Fruit fly (Drosophila melanogaster) whole organism, embryonic: Measurements from ENCODE around the gene Ugt35D1.

ENCODE experiments used
- BtbVII ChIP-seq: fragments of 200-800 bp; sonication (Bioruptor generic); optimal IDR thresholded peaks from 3 replicates; lab custom pipeline; 2017; ENCODE audit warnings: missing biosample characterization, mild to moderate bottlenecking, missing genetic modification characterization
- CG10431 ChIP-seq: fragments of 200-800 bp; sonication (Bioruptor generic); optimal IDR thresholded peaks from 3 replicates; lab custom pipeline; 2018; ENCODE audit warnings: missing biosample characterization, mild to moderate bottlenecking, missing genetic modification characterization
- CG11560 ChIP-seq: fragments of 200-800 bp; sonication (Bioruptor generic); IDR thresholded peaks from 3 replicates; pipeline ENCODE4 v1.3.6; 2022; ENCODE audit warnings: missing biosample characterization, missing genetic modification characterization
- CG11696 ChIP-seq: fragments of 200-800 bp; sonication (Bioruptor generic); IDR thresholded peaks from 2 replicates; pipeline ENCODE4 v1.3.6; 2022; ENCODE audit warnings: missing biosample characterization, missing genetic modification characterization
- CG12155 ChIP-seq: fragments of 200-800 bp; sonication (Bioruptor generic); optimal IDR thresholded peaks from 3 replicates; lab custom pipeline; 2016; ENCODE audit warnings: missing biosample characterization, missing genetic modification characterization
- CG1233 ChIP-seq: fragments of 200-800 bp; sonication (Bioruptor generic); optimal IDR thresholded peaks from 4 replicates; lab custom pipeline; 2018; ENCODE audit warnings: missing biosample characterization, mild to moderate bottlenecking, missing genetic modification characterization
- CG13894 ChIP-seq: fragments of 200-800 bp; sonication (Bioruptor generic); optimal IDR thresholded peaks from 3 replicates; lab custom pipeline; 2018; ENCODE audit warnings: missing biosample characterization, mild to moderate bottlenecking, missing genetic modification characterization, moderate library complexity
- CG14965 ChIP-seq: fragments of 200-800 bp; sonication (Bioruptor generic); optimal IDR thresholded peaks from 2 replicates; lab custom pipeline; 2016; ENCODE audit warnings: missing biosample characterization, missing genetic modification characterization, borderline replicate concordance
- CG1529 ChIP-seq: fragments of 200-800 bp; sonication (Bioruptor generic); optimal IDR thresholded peaks from 3 replicates; lab custom pipeline; 2018; ENCODE audit warnings: missing biosample characterization, missing genetic modification characterization
- CG17385 ChIP-seq: fragments of 200-800 bp; sonication (Bioruptor generic); optimal IDR thresholded peaks from 3 replicates; lab custom pipeline; 2018; ENCODE audit warnings: missing biosample characterization, mild to moderate bottlenecking, missing genetic modification characterization
- CG18599 ChIP-seq: fragments of 200-800 bp; sonication (Bioruptor generic); optimal IDR thresholded peaks from 3 replicates; lab custom pipeline; 2017; ENCODE audit warnings: missing biosample characterization, missing genetic modification characterization, mild to moderate bottlenecking, moderate library complexity, missing genetic modification reagents
- CG2199 ChIP-seq: fragments of 200-800 bp; sonication (Bioruptor generic); IDR thresholded peaks from 3 replicates; pipeline ENCODE4 v1.3.6; 2022; ENCODE audit warnings: missing biosample characterization, missing genetic modification characterization
- CG2678 ChIP-seq: fragments of 200-800 bp; sonication (Bioruptor generic); optimal IDR thresholded peaks from 3 replicates; lab custom pipeline; 2019; ENCODE audit warnings: missing biosample characterization, mild to moderate bottlenecking, missing genetic modification characterization, moderate library complexity
- CG3065 ChIP-seq: fragments of 200-800 bp; sonication (Bioruptor generic); optimal IDR thresholded peaks from 2 replicates; lab custom pipeline; 2016; ENCODE audit warnings: missing biosample characterization, missing genetic modification characterization
- CG3995 ChIP-seq: fragments of 200-800 bp; sonication (Bioruptor generic); optimal IDR thresholded peaks from 3 replicates; lab custom pipeline; 2016; ENCODE audit warnings: missing biosample characterization, missing genetic modification characterization
- CG4282 ChIP-seq: fragments of 200-800 bp; sonication (Bioruptor generic); optimal IDR thresholded peaks from 2 replicates; lab custom pipeline; 2016; ENCODE audit warnings: missing biosample characterization, missing genetic modification characterization
- CG4854 ChIP-seq: fragments of 200-800 bp; sonication (Bioruptor generic); optimal IDR thresholded peaks from 2 replicates; lab custom pipeline; 2016; ENCODE audit warnings: missing biosample characterization, missing genetic modification characterization, inconsistent platforms
- CG5245 ChIP-seq: fragments of 200-800 bp; sonication (Bioruptor generic); optimal IDR thresholded peaks from 3 replicates; lab custom pipeline; 2016; ENCODE audit warnings: missing biosample characterization, missing genetic modification characterization
- CG8359 ChIP-seq: fragments of 200-800 bp; sonication (Bioruptor generic); optimal IDR thresholded peaks from 2 replicates; lab custom pipeline; 2017; ENCODE audit warnings: missing biosample characterization, mild to moderate bottlenecking, missing genetic modification characterization, borderline replicate concordance
- CG8388 ChIP-seq: fragments of 200-800 bp; sonication (Bioruptor generic); optimal IDR thresholded peaks from 2 replicates; lab custom pipeline; 2019; ENCODE audit warnings: missing biosample characterization, mild to moderate bottlenecking, missing genetic modification characterization, moderate library complexity
- CG9215 ChIP-seq: fragments of 200-800 bp; sonication (Bioruptor generic); IDR thresholded peaks from 2 replicates; pipeline ENCODE4 v1.3.6; 2022; ENCODE audit warnings: missing biosample characterization, missing genetic modification characterization
- CG9817 ChIP-seq: fragments of 200-800 bp; sonication (Bioruptor generic); optimal IDR thresholded peaks from 2 replicates; lab custom pipeline; 2018; ENCODE audit warnings: missing biosample characterization, mild to moderate bottlenecking, missing genetic modification characterization, moderate library complexity
- Ets97D ChIP-seq: fragments of 200-800 bp; sonication (Bioruptor generic); optimal IDR thresholded peaks from 3 replicates; lab custom pipeline; 2016; ENCODE audit warnings: missing biosample characterization, missing genetic modification characterization
- HLH4C ChIP-seq: fragments of 200-800 bp; sonication (Bioruptor generic); IDR thresholded peaks from 3 replicates; pipeline ENCODE4 v1.3.6; 2022; ENCODE audit warnings: missing biosample characterization, missing genetic modification characterization; ENCODE audit not compliant: partially characterized antibody
- Hmr ChIP-seq: fragments of 200-800 bp; sonication (Bioruptor generic); optimal IDR thresholded peaks from 3 replicates; lab custom pipeline; 2017; ENCODE audit warnings: mild to moderate bottlenecking, missing biosample characterization, missing genetic modification reagents, missing genetic modification characterization
- Lhr ChIP-seq: fragments of 200-800 bp; sonication (Bioruptor generic); optimal IDR thresholded peaks from 3 replicates; lab custom pipeline; 2017; ENCODE audit warnings: mild to moderate bottlenecking, missing biosample characterization, missing genetic modification reagents, missing genetic modification characterization
- Lim3 ChIP-seq: fragments of 200-800 bp; sonication (Bioruptor generic); IDR thresholded peaks from 2 replicates; pipeline ENCODE4 v1.3.6; 2022; ENCODE audit warnings: missing biosample characterization, missing genetic modification characterization
- MBD-R2 ChIP-seq: fragments of 200-800 bp; sonication (Bioruptor generic); IDR thresholded peaks from 2 replicates; pipeline ENCODE4 v1.3.6; 2022; ENCODE audit warnings: missing biosample characterization, missing genetic modification characterization
- NC2α ChIP-seq: fragments of 200-800 bp; sonication (Bioruptor generic); optimal IDR thresholded peaks from 2 replicates; lab custom pipeline; 2016; ENCODE audit warnings: missing biosample characterization, missing genetic modification characterization
- Nf-YA ChIP-seq: fragments of 200-800 bp; sonication (Bioruptor generic); IDR thresholded peaks from 2 replicates; pipeline ENCODE4 v1.3.6; 2022; ENCODE audit warnings: missing biosample characterization, missing genetic modification characterization
- Nf-YC ChIP-seq: fragments of 200-800 bp; optimal IDR thresholded peaks from 3 replicates; lab custom pipeline; 2019; ENCODE audit warnings: missing biosample characterization, mild to moderate bottlenecking, missing genetic modification characterization, moderate library complexity
- Poxn ChIP-seq: fragments of 200-800 bp; sonication (Bioruptor generic); IDR thresholded peaks from 2 replicates; pipeline ENCODE4 v1.3.6; 2022; ENCODE audit warnings: missing biosample characterization, missing genetic modification characterization
- Ptx1 ChIP-seq: fragments of 200-800 bp; sonication (Bioruptor generic); IDR thresholded peaks from 2 replicates; pipeline ENCODE4 v1.3.6; 2022; ENCODE audit warnings: missing biosample characterization, missing genetic modification characterization
- Stat92E ChIP-seq, 3 experiments: fragments of >200 bp in 2 of 3; fragments of 200-800 bp in 1 of 3; sonication (Bioruptor generic) in 1 of 3; optimal IDR thresholded peaks; 2 replicates each; lab custom pipeline; 2017 to 2019; ENCODE audit warnings: missing biosample characterization in 3 of 3, missing genetic modification characterization in 3 of 3, mild to moderate bottlenecking in 1 of 3, moderate library complexity in 1 of 3
- Taf1 ChIP-seq: fragments of 200-800 bp; sonication (Bioruptor generic); IDR thresholded peaks from 2 replicates; pipeline ENCODE4 v1.3.6; 2022; ENCODE audit warnings: missing biosample characterization, missing genetic modification characterization
- az2 ChIP-seq: fragments of 200-800 bp; sonication (Bioruptor generic); optimal IDR thresholded peaks from 3 replicates; lab custom pipeline; 2016; ENCODE audit warnings: missing biosample characterization, missing genetic modification characterization
- btn ChIP-seq: fragments of 200-800 bp; sonication (Bioruptor generic); optimal IDR thresholded peaks from 2 replicates; lab custom pipeline; 2016; ENCODE audit warnings: missing biosample characterization, missing genetic modification characterization
- cato ChIP-seq: fragments of 200-800 bp; sonication (Bioruptor generic); optimal IDR thresholded peaks from 2 replicates; lab custom pipeline; 2016; ENCODE audit warnings: missing biosample characterization, missing genetic modification characterization, borderline replicate concordance
- ewg ChIP-seq: fragments of 200-800 bp; sonication (Bioruptor generic); optimal IDR thresholded peaks from 3 replicates; lab custom pipeline; 2017; ENCODE audit warnings: mild to moderate bottlenecking, missing biosample characterization, missing genetic modification reagents, missing genetic modification characterization
- gsb-n ChIP-seq: fragments of 200-800 bp; sonication (Bioruptor generic); optimal IDR thresholded peaks from 3 replicates; lab custom pipeline; 2018; ENCODE audit warnings: missing biosample characterization, mild to moderate bottlenecking, missing genetic modification characterization
- luna ChIP-seq: fragments of 200-800 bp; sonication (Bioruptor generic); optimal IDR thresholded peaks from 2 replicates; lab custom pipeline; 2016; ENCODE audit warnings: missing biosample characterization, missing genetic modification characterization
- run ChIP-seq: fragments of 200-800 bp; sonication (Bioruptor generic); optimal IDR thresholded peaks from 3 replicates; lab custom pipeline; 2018; ENCODE audit warnings: missing biosample characterization, mild to moderate bottlenecking, missing genetic modification characterization
- sc ChIP-seq, 3 experiments: fragments of >200 bp in 2 of 3; fragments of 200-800 bp in 1 of 3; sonication (Bioruptor generic) in 1 of 3; optimal IDR thresholded peaks; 2 replicates in 2 of 3; 3 replicates in 1 of 3; lab custom pipeline; 2017; ENCODE audit warnings: mild to moderate bottlenecking in 1 of 3, missing biosample characterization in 1 of 3, missing genetic modification characterization in 1 of 3, missing genetic modification reagents in 1 of 3
- tin ChIP-seq: fragments of 200-800 bp; sonication (Bioruptor generic); optimal IDR thresholded peaks from 3 replicates; lab custom pipeline; 2016; ENCODE audit warnings: missing biosample characterization, missing genetic modification characterization
- tio ChIP-seq: fragments of 200-800 bp; sonication (Bioruptor generic); optimal IDR thresholded peaks from 2 replicates; lab custom pipeline; 2017; ENCODE audit warnings: missing biosample characterization, missing genetic modification characterization, inconsistent platforms
- tup ChIP-seq: fragments of 200-800 bp; sonication (Bioruptor generic); optimal IDR thresholded peaks from 2 replicates; lab custom pipeline; 2016; ENCODE audit warnings: missing biosample characterization, mild to moderate bottlenecking, missing genetic modification characterization, moderate library complexity
- usp ChIP-seq: fragments of >200 bp; optimal IDR thresholded peaks from 2 replicates; lab custom pipeline; 2017; ENCODE audit warnings: missing biosample characterization, missing genetic modification characterization
- zen ChIP-seq: fragments of 200-800 bp; sonication (Bioruptor generic); optimal IDR thresholded peaks from 3 replicates; lab custom pipeline; 2018; ENCODE audit warnings: missing biosample characterization, mild to moderate bottlenecking, missing genetic modification characterization, moderate library complexity

The Ugt35D1 gene

dm6 chr3R:31405277-31406207, 10.4 kb upstream of the Ugt35D1 start, which contains the start of gene PNPase (continued):
- TF ChIP-seq CG2199 (GFP tag; lab: Robert Waterston, UW), result 0 out of 3 replicates have a peak, but pooled peaks have one; percentile 38
- no peak for TF ChIP-seq CG12155 (GFP tag; lab: Kevin White, UChicago)
- no peak for TF ChIP-seq luna (GFP tag; lab: Kevin White, UChicago)
- no peak for TF ChIP-seq CG8388 (GFP tag; lab: Kevin White, UChicago)
- no peak for TF ChIP-seq CG1233 (GFP tag; lab: Kevin White, UChicago)
- TF ChIP-seq CG4854 (GFP tag; lab: Kevin White, UChicago), result no peak
- no peak for TF ChIP-seq az2
- peak; percentile 87 for TF ChIP-seq CG17385 (GFP tag; lab: Kevin White, UChicago)
- TF ChIP-seq CG13894 (tag; lab: Kevin White, UChicago), result peak; percentile 19
- TF ChIP-seq Lim3 (GFP tag; lab: Robert Waterston, UW), result no peak
- no peak for TF ChIP-seq CG1529 (GFP tag; lab: Kevin White, UChicago)
- no peak for TF ChIP-seq Taf1
- TF ChIP-seq Nf-YC (tag; lab: Kevin White, UChicago), result no peak
- no peak for TF ChIP-seq btn (GFP tag; lab: Kevin White, UChicago)
- TF ChIP-seq HLH4C (GFP tag; lab: Robert Waterston, UW), result 0 out of 3 replicates have a peak, but pooled peaks have one; percentile 24
- no peak for TF ChIP-seq CG8359 (GFP tag; lab: Kevin White, UChicago)
- TF ChIP-seq usp (GFP tag; lab: Kevin White, UChicago), result no peak
- TF ChIP-seq CG3065 (GFP tag; lab: Kevin White, UChicago), result no peak
- TF ChIP-seq BtbVII, result peak; percentile 21
- TF ChIP-seq Stat92E (GFP tag; optimal IDR thresholded peaks at IDR 0.05; lab: Kevin White, UChicago), result peak in 1 of 3 experiments; percentile 39
- TF ChIP-seq CG18599 (GFP tag; lab: Kevin White, UChicago), result no peak
- TF ChIP-seq cato, result no peak
- TF ChIP-seq tin, result no peak
- TF ChIP-seq CG14965 (GFP tag; lab: Kevin White, UChicago), result no peak
- no peak for TF ChIP-seq CG9817 (tag; lab: Kevin White, UChicago)
- TF ChIP-seq sc (optimal IDR thresholded peaks at IDR 0.05; lab: Kevin White, UChicago), result no peak
- TF ChIP-seq sc (GFP tag; optimal IDR thresholded peaks at IDR 0.05; lab: Kevin White, UChicago), result no peak
- TF ChIP-seq gsb-n (tag; lab: Kevin White, UChicago), result no peak
- no peak for TF ChIP-seq tio (GFP tag; lab: Kevin White, UChicago)
- peak; percentile 38 for TF ChIP-seq run (tag; lab: Kevin White, UChicago)
- TF ChIP-seq Ptx1 (GFP tag; lab: Robert Waterston, UW), result no peak
- no peak for TF ChIP-seq Lhr
- no peak for TF ChIP-seq zen (tag; lab: Kevin White, UChicago)
- TF ChIP-seq tup, result no peak
- no peak for TF ChIP-seq Nf-YA (GFP tag; lab: Robert Waterston, UW)
- no peak for TF ChIP-seq CG5245
- no peak for TF ChIP-seq Poxn (GFP tag; lab: Robert Waterston, UW)
- TF ChIP-seq MBD-R2, result 0 out of 2 replicates have a peak, but pooled peaks have one; percentile 18
- TF ChIP-seq CG11696 (GFP tag; lab: Robert Waterston, UW), result no peak
- TF ChIP-seq CG9215, result no peak
- TF ChIP-seq CG10431 (GFP tag; lab: Kevin White, UChicago), result no peak
- no peak for TF ChIP-seq CG11560
- TF ChIP-seq Hmr, result no peak
- TF ChIP-seq NC2α (GFP tag; lab: Kevin White, UChicago), result no peak
- no peak for TF ChIP-seq ewg (GFP tag; lab: Kevin White, UChicago)
- no peak for TF ChIP-seq CG4282 (GFP tag; lab: Kevin White, UChicago)
- TF ChIP-seq CG2678 (tag; lab: Kevin White, UChicago), result no peak
- peak; percentile 63 for TF ChIP-seq CG3995
- TF ChIP-seq Ets97D (GFP tag; lab: Kevin White, UChicago), result no peak
